Fruit fly (Drosophila melanogaster) Kc167 (cell line): Measurements from ENCODE around the gene Ptp10D.

Experiments
- h ChIP-seq: fragments of >200 bp; optimal IDR thresholded peaks from 3 replicates; lab custom pipeline; 2018; ENCODE audit warnings: missing external identifiers
- insv ChIP-seq: fragments of >200 bp; optimal IDR thresholded peaks from 3 replicates; lab custom pipeline; 2018; ENCODE audit warnings: missing external identifiers
- psq ChIP-seq: fragments of >200 bp; optimal IDR thresholded peaks from 2 replicates; lab custom pipeline; 2017; ENCODE audit warnings: missing external identifiers

- TF ChIP-seq h = no peak
- no peak for TF ChIP-seq insv
- TF ChIP-seq psq (lab: Kevin White, UChicago) = no peak
These were observed 88.2 kb downstream of the Ptp10D start, which contains the start of gene FucT6 for dm6 chrX:11709799-11710720.
